Worm (Caenorhabditis elegans) whole organism, early embryonic: ENCODE results near the gene bra-2.
A peak's percentile ranks its signal among the peaks of the same experiment; 100 is the strongest.

Source experiments
- B0310.2 ChIP-seq: sonication (generic microtip); optimal IDR thresholded peaks from 2 replicates; lab custom pipeline; 2016; ENCODE audit warnings: mild to moderate bottlenecking, missing genetic modification characterization, missing compliant biosample characterization
- F13C5.2 ChIP-seq: sonication (generic microtip); optimal IDR thresholded peaks from 2 replicates; lab custom pipeline; 2017; ENCODE audit warnings: mild to moderate bottlenecking, missing genetic modification characterization, inconsistent platforms, missing compliant biosample characterization
- aly-1 ChIP-seq: sonication (generic microtip); optimal IDR thresholded peaks from 2 replicates; lab custom pipeline; 2016; ENCODE audit warnings: missing genetic modification characterization, missing compliant biosample characterization
- ama-1 ChIP-seq: fragments of 150-350 bp; optimal IDR thresholded peaks from 2 replicates; lab custom pipeline; 2014
- ceh-13 ChIP-seq: fragments of 200-800 bp; sonication (Bioruptor generic); optimal IDR thresholded peaks from 2 replicates; lab custom pipeline; 2018; ENCODE audit warnings: mild to moderate bottlenecking, missing genetic modification characterization, missing compliant biosample characterization
- ceh-36 ChIP-seq: sonication (generic microtip); optimal IDR thresholded peaks from 2 replicates; lab custom pipeline; 2016; ENCODE audit warnings: missing genetic modification characterization, inconsistent platforms, missing compliant biosample characterization
- ets-7 ChIP-seq: sonication (generic microtip); optimal IDR thresholded peaks from 2 replicates; lab custom pipeline; 2016; ENCODE audit warnings: missing genotype, missing genetic modification characterization, missing compliant biosample characterization
- flt-1 ChIP-seq: fragments of 200-800 bp; sonication (Bioruptor generic); IDR thresholded peaks from 2 replicates; pipeline ENCODE4 v1.3.6; 2022; ENCODE audit warnings: missing genetic modification characterization, missing compliant biosample characterization
- hmbx-1 ChIP-seq: sonication (generic microtip); optimal IDR thresholded peaks from 2 replicates; lab custom pipeline; 2016; ENCODE audit warnings: mild to moderate bottlenecking, missing genetic modification characterization, missing compliant biosample characterization
- hmg-4 ChIP-seq: fragments of 200-800 bp; sonication (Bioruptor generic); optimal IDR thresholded peaks from 2 replicates; lab custom pipeline; 2018; ENCODE audit warnings: mild to moderate bottlenecking, missing genetic modification characterization, missing compliant biosample characterization
- hnd-1 ChIP-seq: sonication (generic microtip); optimal IDR thresholded peaks from 2 replicates; lab custom pipeline; 2016; ENCODE audit warnings: missing genetic modification characterization, missing compliant biosample characterization
- pes-1 ChIP-seq: fragments of 200-800 bp; sonication (Bioruptor generic); IDR thresholded peaks from 2 replicates; pipeline ENCODE4 v1.3.6; 2022; ENCODE audit warnings: missing genetic modification reagents, missing genetic modification characterization, missing compliant biosample characterization
- scrt-1 ChIP-seq: fragments of 200-800 bp; sonication (Bioruptor generic); IDR thresholded peaks from 2 replicates; pipeline ENCODE4 v1.3.6; 2022; ENCODE audit warnings: missing genetic modification characterization, missing compliant biosample characterization
- sea-1 ChIP-seq: fragments of 200-800 bp; sonication (Bioruptor generic); conservative IDR thresholded peaks from 2 replicates; pipeline ENCODE4 v1.3.6; 2022; ENCODE audit warnings: missing genetic modification characterization, missing compliant biosample characterization
- tbx-11 ChIP-seq: fragments of 200-800 bp; sonication (Bioruptor generic); IDR thresholded peaks from 2 replicates; pipeline ENCODE4 v1.3.6; 2022; ENCODE audit warnings: missing genetic modification characterization, missing compliant biosample characterization
- tbx-37 ChIP-seq: fragments of 200-800 bp; sonication (Bioruptor generic); conservative IDR thresholded peaks from 2 replicates; pipeline ENCODE4 v1.3.6; 2022; ENCODE audit warnings: missing genetic modification reagents, missing genetic modification characterization, missing compliant biosample characterization
- tra-4 ChIP-seq: sonication (generic microtip); optimal IDR thresholded peaks from 2 replicates; lab custom pipeline; 2017; ENCODE audit warnings: missing genetic modification characterization, missing compliant biosample characterization

Gene bra-2

DNA sequence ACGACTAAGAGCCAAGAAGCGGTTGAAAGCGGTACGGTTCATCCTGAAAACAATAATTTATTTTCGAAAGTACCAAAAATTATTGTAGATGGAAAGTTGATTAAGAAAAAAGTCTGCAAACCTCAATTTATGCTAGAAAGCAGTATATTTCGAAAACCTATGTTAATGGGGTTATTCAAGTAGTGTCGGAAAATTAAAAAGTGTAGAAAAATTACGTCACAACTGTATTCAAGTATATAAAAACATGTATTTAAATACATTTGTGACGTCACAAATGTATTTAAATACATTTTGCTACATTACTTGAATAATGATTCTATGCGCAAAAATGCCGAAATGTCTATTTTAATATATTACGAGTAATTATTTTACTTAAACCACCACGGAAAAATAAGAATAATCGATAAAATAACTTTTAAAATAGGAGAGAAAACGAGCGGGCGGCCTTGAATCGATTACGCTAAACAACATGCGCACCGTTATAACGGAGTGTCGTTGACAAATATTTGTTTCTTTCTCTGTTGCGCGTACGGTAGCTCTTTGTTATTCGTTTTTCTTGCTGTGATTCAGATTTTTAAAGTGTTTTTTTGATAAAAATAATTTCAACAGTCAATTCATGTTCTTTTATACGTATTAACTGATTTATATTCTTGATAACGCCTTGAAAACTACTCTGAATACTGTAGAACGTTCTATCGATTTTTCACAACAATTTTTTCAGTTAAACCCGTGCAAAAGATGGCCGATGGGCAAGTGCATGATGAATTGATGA is at the start of gene bra-2, which contains the start of gene F23H11.5:
bra-2 (plus strand) TSS at position 722 of the 772 bp plus-strand sequence.
F23H11.5 (minus strand) TSS at position 51 of the 772 bp plus-strand sequence.
- TF ChIP-seq F13C5.2 (tag; lab: Kevin White, UChicago) (no peak), ceh-36 (tag; lab: Kevin White, UChicago) (no peak), tbx-11 (GFP tag; lab: Robert Waterston, UW) (no peak), tbx-37 (GFP tag; lab: Robert Waterston, UW) (no peak), B0310.2 (tag; lab: Kevin White, UChicago) (no peak), hnd-1 (no peak), tra-4 (no peak), ama-1 (lab: Kevin White, UChicago) (no peak), flt-1 (GFP tag; lab: Robert Waterston, UW) (no peak), scrt-1 (GFP tag; lab: Robert Waterston, UW) (no peak), sea-1 (GFP tag; lab: Robert Waterston, UW) (no peak), hmbx-1 (tag; lab: Kevin White, UChicago) (no peak), pes-1 (GFP tag; lab: Robert Waterston, UW) (no peak), aly-1 (tag; lab: Kevin White, UChicago) (no peak), ets-7 (tag; lab: Kevin White, UChicago) (no peak)

DNA sequence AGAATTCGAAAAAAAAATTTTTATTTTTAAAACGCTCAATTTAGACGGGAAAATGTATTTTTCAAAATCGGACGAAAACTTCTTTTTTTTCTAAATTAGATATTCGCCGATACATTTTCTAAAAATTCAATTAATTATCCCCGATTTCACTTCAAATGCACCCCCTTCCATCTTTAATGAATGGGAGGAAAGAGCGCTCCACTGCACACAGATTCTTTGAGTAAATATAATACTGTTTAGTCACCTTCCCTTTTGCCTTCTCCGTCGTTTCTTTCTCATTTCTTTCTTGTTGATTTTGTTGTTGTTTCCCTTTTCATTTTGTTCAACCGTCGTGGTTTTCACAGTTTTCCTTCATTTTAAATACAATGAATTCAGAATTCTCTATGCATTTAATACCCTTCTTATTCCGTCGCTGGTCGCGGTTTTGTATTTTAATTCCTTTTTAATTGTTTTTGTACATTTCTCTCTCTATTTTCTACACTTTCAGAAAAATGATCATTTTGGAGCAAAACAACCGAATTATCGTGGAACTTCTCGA is 49.2 kb upstream of the bra-2 start, which contains the start of gene arx-4:
arx-4 (plus strand) TSS at position 488 of the 538 bp plus-strand sequence.
- no peak for TF ChIP-seq hmbx-1 (tag; lab: Kevin White, UChicago)
- TF ChIP-seq ama-1 (lab: Kevin White, UChicago) = no peak
- TF ChIP-seq hmg-4 (GFP tag; lab: Kevin White, UChicago) = no peak
- no peak for TF ChIP-seq B0310.2 (tag; lab: Kevin White, UChicago)
- TF ChIP-seq ets-7 (tag; lab: Kevin White, UChicago) = no peak
- no peak for TF ChIP-seq tbx-11 (GFP tag; lab: Robert Waterston, UW)
- no peak for TF ChIP-seq flt-1 (GFP tag; lab: Robert Waterston, UW)

DNA sequence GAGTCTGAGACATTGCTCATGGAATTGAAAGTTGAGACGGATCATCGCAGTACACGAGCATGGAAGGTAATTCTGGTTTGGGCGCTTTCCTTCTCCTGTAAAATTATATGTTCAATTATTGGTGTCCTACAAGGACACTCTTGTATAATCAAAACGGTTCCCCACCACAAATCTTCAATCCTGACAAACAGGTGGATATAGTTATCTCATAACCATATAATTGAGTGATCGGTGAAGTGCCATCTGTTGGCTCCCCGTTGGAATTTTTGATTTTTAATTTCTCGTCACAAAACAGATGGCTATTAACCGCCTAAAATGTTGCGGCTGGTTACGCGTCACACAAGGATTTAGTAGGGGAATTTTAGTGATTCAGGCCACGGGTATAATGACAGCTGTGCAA is 42.2 kb upstream of the bra-2 start:
- TF ChIP-seq tbx-11 (GFP tag; lab: Robert Waterston, UW) (no peak), ama-1 (lab: Kevin White, UChicago) (no peak), tbx-37 (GFP tag; lab: Robert Waterston, UW) (no peak), flt-1 (GFP tag; lab: Robert Waterston, UW) (no peak), ceh-36 (tag; lab: Kevin White, UChicago) (no peak), scrt-1 (GFP tag; lab: Robert Waterston, UW) (no peak), pes-1 (GFP tag; lab: Robert Waterston, UW) (no peak), tra-4 (no peak), hnd-1 (no peak)

- TF ChIP-seq aly-1 (tag; lab: Kevin White, UChicago) (no peak), hmg-4 (GFP tag; lab: Kevin White, UChicago) (peak; percentile 36)
Observed at ce11 chrIII:869869-870268, 41.2 kb upstream of the bra-2 start, which contains the start of gene T24C4.2. T24C4.2 (minus strand) TSS chrIII:869969.

- no peak for TF ChIP-seq B0310.2 (tag; lab: Kevin White, UChicago)
- no peak for TF ChIP-seq ets-7 (tag; lab: Kevin White, UChicago)
- no peak for TF ChIP-seq ama-1 (lab: Kevin White, UChicago)
- no peak for TF ChIP-seq hmbx-1 (tag; lab: Kevin White, UChicago)
- TF ChIP-seq scrt-1 (GFP tag; lab: Robert Waterston, UW) = no peak
- no peak for TF ChIP-seq F13C5.2 (tag; lab: Kevin White, UChicago)
- no peak for TF ChIP-seq hnd-1
- no peak for TF ChIP-seq flt-1 (GFP tag; lab: Robert Waterston, UW)
- TF ChIP-seq tbx-37 (GFP tag; lab: Robert Waterston, UW) = no peak
- no peak for TF ChIP-seq pes-1 (GFP tag; lab: Robert Waterston, UW)
- TF ChIP-seq tra-4 = no peak
Observed at ce11 chrIII:870555-870954, 40.5 kb upstream of the bra-2 start.

DNA sequence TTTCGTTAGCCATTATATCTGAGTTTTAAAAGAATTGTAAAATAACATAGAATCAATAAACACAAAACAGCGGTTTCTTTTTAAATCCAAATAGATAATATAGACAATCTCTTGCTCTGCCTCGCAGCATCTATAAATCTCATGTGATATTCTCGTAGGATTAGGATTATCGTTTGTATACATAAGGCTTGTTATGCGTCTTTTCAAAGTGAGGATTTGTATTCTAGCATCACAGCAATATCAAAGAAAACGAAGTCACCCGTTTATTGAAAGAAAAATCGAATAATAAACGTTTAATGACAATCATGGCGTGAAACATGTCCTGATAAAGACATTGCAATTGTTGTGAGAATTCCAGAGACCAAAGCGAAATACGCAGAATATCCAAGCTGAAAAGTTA is 38.7 kb upstream of the bra-2 start, which contains the start of the genes T24C4.3 and clc-20:
T24C4.3 (minus strand) TSS at position 101 of the 400 bp plus-strand sequence.
clc-20 (plus strand) TSS at position 211 of the 400 bp plus-strand sequence.
- TF ChIP-seq ceh-36 (tag; lab: Kevin White, UChicago) = no peak
- no peak for TF ChIP-seq pes-1 (GFP tag; lab: Robert Waterston, UW)
- no peak for TF ChIP-seq tbx-37 (GFP tag; lab: Robert Waterston, UW)
- TF ChIP-seq ama-1 (lab: Kevin White, UChicago) = no peak
- no peak for TF ChIP-seq flt-1 (GFP tag; lab: Robert Waterston, UW)
- TF ChIP-seq B0310.2 (tag; lab: Kevin White, UChicago) = no peak
- no peak for TF ChIP-seq hmbx-1 (tag; lab: Kevin White, UChicago)
- TF ChIP-seq ets-7 (tag; lab: Kevin White, UChicago) = no peak
- TF ChIP-seq sea-1 (GFP tag; lab: Robert Waterston, UW) = no peak
- TF ChIP-seq tra-4 = no peak
- TF ChIP-seq F13C5.2 (tag; lab: Kevin White, UChicago) = no peak
- no peak for TF ChIP-seq ceh-13
- no peak for TF ChIP-seq hnd-1
- TF ChIP-seq tbx-11 (GFP tag; lab: Robert Waterston, UW) = no peak
- no peak for TF ChIP-seq scrt-1 (GFP tag; lab: Robert Waterston, UW)
- no peak for TF ChIP-seq hmg-4 (GFP tag; lab: Kevin White, UChicago)
- no peak for TF ChIP-seq aly-1 (tag; lab: Kevin White, UChicago)

ce11 chrIII:873432-873831 is 37.6 kb upstream of the bra-2 start, which contains the start of gene clc-19:
clc-19 (minus strand) TSS chrIII:873566.
- no peak for TF ChIP-seq ets-7 (tag; lab: Kevin White, UChicago)
- no peak for TF ChIP-seq ceh-13
- no peak for TF ChIP-seq pes-1 (GFP tag; lab: Robert Waterston, UW)
- TF ChIP-seq F13C5.2 (tag; lab: Kevin White, UChicago) = no peak
- TF ChIP-seq hmbx-1 (tag; lab: Kevin White, UChicago) = no peak
- TF ChIP-seq ama-1 (lab: Kevin White, UChicago) = no peak
- TF ChIP-seq tbx-37 (GFP tag; lab: Robert Waterston, UW) = no peak
- TF ChIP-seq tbx-11 (GFP tag; lab: Robert Waterston, UW) = no peak
- no peak for TF ChIP-seq ceh-36 (tag; lab: Kevin White, UChicago)
- no peak for TF ChIP-seq tra-4
- no peak for TF ChIP-seq B0310.2 (tag; lab: Kevin White, UChicago)
